Worm (Caenorhabditis elegans): ENCODE results near the gene hadb-1.

DNA sequence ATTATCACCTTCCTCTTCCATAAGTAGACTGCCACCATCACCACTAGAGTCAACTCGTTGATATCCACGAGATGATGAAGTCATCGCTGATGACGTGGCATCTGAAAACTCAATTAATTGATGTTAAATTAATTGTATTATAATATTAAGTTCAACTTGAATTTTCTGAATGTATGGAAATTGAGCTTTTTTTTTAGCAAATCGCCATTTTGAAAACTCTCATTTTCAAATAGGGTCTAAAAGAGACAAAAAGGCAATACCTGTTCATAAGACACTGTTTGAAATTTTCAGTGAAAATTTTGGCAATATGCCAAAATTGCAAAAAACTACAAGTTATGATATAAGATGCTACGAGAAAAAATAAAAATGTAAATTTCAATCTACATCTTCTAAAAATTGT lies 44.6 kb downstream of the hadb-1 start, which contains the start of gene twk-7:
- TF ChIP-seq elt-4 (tag; optimal IDR thresholded peaks at IDR 0.05) (no peak), ztf-16 (tag; optimal IDR thresholded peaks at IDR 0.05) (no peak), sdc-2 (tag; optimal IDR thresholded peaks at IDR 0.05) (no peak), nhr-11 (tag; optimal IDR thresholded peaks at IDR 0.05) (no peak), hlh-15 (tag; optimal IDR thresholded peaks at IDR 0.05) (no peak), F13H6.1 (tag; optimal IDR thresholded peaks at IDR 0.05) (no peak), ceh-48 (tag; optimal IDR thresholded peaks at IDR 0.05) (no peak), pag-3 (tag; optimal IDR thresholded peaks at IDR 0.05; ENCODE audit: borderline replicate concordance) (no peak), zip-5 (tag; optimal IDR thresholded peaks at IDR 0.05) (no peak), unc-55 (GFP tag; optimal IDR thresholded peaks at IDR 0.05) (no peak), pqm-1 (tag; optimal IDR thresholded peaks at IDR 0.05) (no peak)
